Fruit fly (Drosophila melanogaster) whole organism, embryonic: ENCODE results near the gene side-III.
A peak's percentile ranks its signal among the peaks of the same experiment; 100 is the strongest.

Experiments
- Adf1 ChIP-seq: fragments of 200-800 bp; sonication (Bioruptor generic); IDR thresholded peaks from 2 replicates; pipeline ENCODE4 v1.3.6; 2022; ENCODE audit warnings: missing biosample characterization, missing genetic modification characterization
- Aef1 ChIP-seq: fragments of 200-800 bp; sonication (Bioruptor generic); IDR thresholded peaks from 3 replicates; pipeline ENCODE4 v1.3.6; 2022; ENCODE audit warnings: missing biosample characterization, missing genetic modification characterization
- Awh ChIP-seq: fragments of 200-800 bp; sonication (Bioruptor generic); IDR thresholded peaks from 2 replicates; pipeline ENCODE4, ENCODE4 v1.3.6; 2022; ENCODE audit warnings: missing biosample characterization, missing genetic modification characterization
- BtbVII ChIP-seq: fragments of 200-800 bp; sonication (Bioruptor generic); optimal IDR thresholded peaks from 3 replicates; lab custom pipeline; 2017; ENCODE audit warnings: missing biosample characterization, mild to moderate bottlenecking, missing genetic modification characterization
- CG1024 ChIP-seq: fragments of 200-800 bp; sonication (Bioruptor generic); IDR thresholded peaks from 2 replicates; pipeline ENCODE4 v1.3.6; 2022; ENCODE audit warnings: missing biosample characterization, missing genetic modification characterization
- CG10543 ChIP-seq: fragments of 200-800 bp; sonication (Bioruptor generic); optimal IDR thresholded peaks from 3 replicates; lab custom pipeline; 2017; ENCODE audit warnings: missing biosample characterization, mild to moderate bottlenecking, missing genetic modification characterization, moderate library complexity
- CG10654 ChIP-seq: fragments of 200-800 bp; sonication (Bioruptor generic); optimal IDR thresholded peaks from 2 replicates; lab custom pipeline; 2016; ENCODE audit warnings: missing biosample characterization, missing genetic modification characterization
- CG12744 ChIP-seq: fragments of 200-800 bp; sonication (Bioruptor generic); optimal IDR thresholded peaks from 2 replicates; lab custom pipeline; 2016; ENCODE audit warnings: missing biosample characterization, missing genetic modification characterization
- CG13287 ChIP-seq: fragments of 200-800 bp; sonication (Bioruptor generic); IDR thresholded peaks from 2 replicates; pipeline ENCODE4 v1.3.6; 2022; ENCODE audit warnings: missing biosample characterization, missing genetic modification characterization; ENCODE audit not compliant: partially characterized antibody
- CG15696 ChIP-seq: fragments of 200-800 bp; sonication (Bioruptor generic); optimal IDR thresholded peaks from 2 replicates; lab custom pipeline; 2019; ENCODE audit warnings: missing biosample characterization, mild to moderate bottlenecking, missing genetic modification characterization, moderate library complexity
- CG18476 ChIP-seq: fragments of 200-800 bp; sonication (Bioruptor generic); optimal IDR thresholded peaks from 2 replicates; lab custom pipeline; 2016; ENCODE audit warnings: missing biosample characterization, mild to moderate bottlenecking, missing genetic modification characterization
- CG2116 ChIP-seq: fragments of 200-800 bp; sonication (Bioruptor generic); optimal IDR thresholded peaks from 3 replicates; lab custom pipeline; 2018; ENCODE audit warnings: missing biosample characterization, mild to moderate bottlenecking, missing genetic modification characterization
- CG3407 ChIP-seq: fragments of 200-800 bp; sonication (Bioruptor generic); optimal IDR thresholded peaks from 2 replicates; lab custom pipeline; 2018; ENCODE audit warnings: missing biosample characterization, mild to moderate bottlenecking, missing genetic modification characterization
- CG34224 ChIP-seq: fragments of 200-800 bp; sonication (Bioruptor generic); IDR thresholded peaks from 3 replicates; pipeline ENCODE4 v1.3.6; 2022; ENCODE audit warnings: missing biosample characterization, missing genetic modification characterization; ENCODE audit not compliant: partially characterized antibody
- CG34376 ChIP-seq: fragments of 200-800 bp; sonication (Bioruptor generic); optimal IDR thresholded peaks from 2 replicates; lab custom pipeline; 2018; ENCODE audit warnings: missing biosample characterization, mild to moderate bottlenecking, missing genetic modification characterization
- CG3995 ChIP-seq: fragments of 200-800 bp; sonication (Bioruptor generic); optimal IDR thresholded peaks from 3 replicates; lab custom pipeline; 2016; ENCODE audit warnings: missing biosample characterization, missing genetic modification characterization
- CG4854 ChIP-seq: fragments of 200-800 bp; sonication (Bioruptor generic); optimal IDR thresholded peaks from 2 replicates; lab custom pipeline; 2016; ENCODE audit warnings: missing biosample characterization, missing genetic modification characterization, inconsistent platforms
- CG5180 ChIP-seq: fragments of 200-800 bp; sonication (Bioruptor generic); optimal IDR thresholded peaks from 3 replicates; lab custom pipeline; 2017; ENCODE audit warnings: missing biosample characterization, missing genetic modification characterization, mild to moderate bottlenecking, moderate library complexity, missing genetic modification reagents
- CG7357 ChIP-seq: fragments of 200-800 bp; sonication (Bioruptor generic); IDR thresholded peaks from 3 replicates; pipeline ENCODE4 v1.3.6; 2022; ENCODE audit warnings: missing biosample characterization, missing genetic modification characterization
- CG7987 ChIP-seq: fragments of 200-800 bp; sonication (Bioruptor generic); optimal IDR thresholded peaks from 2 replicates; lab custom pipeline; 2018; ENCODE audit warnings: missing biosample characterization, mild to moderate bottlenecking, missing genetic modification characterization, moderate library complexity
- CG8388 ChIP-seq: fragments of 200-800 bp; sonication (Bioruptor generic); optimal IDR thresholded peaks from 2 replicates; lab custom pipeline; 2019; ENCODE audit warnings: missing biosample characterization, mild to moderate bottlenecking, missing genetic modification characterization, moderate library complexity
- CHES-1-like ChIP-seq: fragments of 200-800 bp; sonication (Bioruptor generic); optimal IDR thresholded peaks from 2 replicates; lab custom pipeline; 2016; ENCODE audit warnings: missing biosample characterization, missing genetic modification characterization
- CrebB ChIP-seq: fragments of 200-800 bp; sonication (Bioruptor generic); optimal IDR thresholded peaks from 3 replicates; lab custom pipeline; 2018; ENCODE audit warnings: missing biosample characterization, mild to moderate bottlenecking, missing genetic modification characterization
- ERR ChIP-seq: fragments of 200-800 bp; sonication (Bioruptor generic); optimal IDR thresholded peaks from 2 replicates; lab custom pipeline; 2016; ENCODE audit warnings: missing biosample characterization, missing genetic modification characterization
- Elba2 ChIP-seq: fragments of 200-800 bp; sonication (Bioruptor generic); optimal IDR thresholded peaks from 3 replicates; lab custom pipeline; 2016; ENCODE audit warnings: missing biosample characterization, missing genetic modification characterization
- Jarid2 ChIP-seq: fragments of 200-800 bp; sonication (Bioruptor generic); optimal IDR thresholded peaks from 3 replicates; lab custom pipeline; 2017; ENCODE audit warnings: mild to moderate bottlenecking, missing biosample characterization, missing genetic modification reagents, missing genetic modification characterization
- Lim3 ChIP-seq: fragments of 200-800 bp; sonication (Bioruptor generic); IDR thresholded peaks from 2 replicates; pipeline ENCODE4 v1.3.6; 2022; ENCODE audit warnings: missing biosample characterization, missing genetic modification characterization
- MTF-1 ChIP-seq: fragments of 200-800 bp; sonication (Bioruptor generic); optimal IDR thresholded peaks from 2 replicates; lab custom pipeline; 2018; ENCODE audit warnings: missing biosample characterization, mild to moderate bottlenecking, missing genetic modification characterization, borderline replicate concordance
- Six4 ChIP-seq: fragments of 200-800 bp; sonication (Bioruptor generic); optimal IDR thresholded peaks from 2 replicates; lab custom pipeline; 2016; ENCODE audit warnings: missing biosample characterization, missing genetic modification characterization
- bbx ChIP-seq: fragments of 200-800 bp; sonication (Bioruptor generic); IDR thresholded peaks from 2 replicates; pipeline ENCODE4 v1.3.6; 2022; ENCODE audit warnings: missing biosample characterization, missing genetic modification characterization; ENCODE audit not compliant: partially characterized antibody
- chinmo ChIP-seq: fragments of 200-800 bp; sonication (Bioruptor generic); IDR thresholded peaks from 4 replicates; pipeline ENCODE4 v1.3.6; 2022; ENCODE audit warnings: missing biosample characterization, missing genetic modification characterization; ENCODE audit not compliant: partially characterized antibody
- dan ChIP-seq: fragments of 200-800 bp; sonication (Bioruptor generic); IDR thresholded peaks from 2 replicates; pipeline ENCODE4 v1.3.6; 2022; ENCODE audit warnings: missing biosample characterization, missing genetic modification characterization
- exex ChIP-seq: fragments of 200-800 bp; sonication (Bioruptor generic); optimal IDR thresholded peaks from 4 replicates; lab custom pipeline; 2018; ENCODE audit warnings: missing biosample characterization, mild to moderate bottlenecking, missing genetic modification characterization, moderate library complexity
- jing ChIP-seq: fragments of 200-800 bp; sonication (Bioruptor generic); optimal IDR thresholded peaks from 2 replicates; lab custom pipeline; 2018; ENCODE audit warnings: missing biosample characterization, mild to moderate bottlenecking, missing genetic modification characterization
- jumu ChIP-seq: fragments of 200-800 bp; sonication (Bioruptor generic); optimal IDR thresholded peaks from 3 replicates; lab custom pipeline; 2016; ENCODE audit warnings: missing biosample characterization, missing genetic modification characterization
- p53 ChIP-seq: fragments of 200-800 bp; sonication (Bioruptor generic); optimal IDR thresholded peaks from 2 replicates; lab custom pipeline; 2016; ENCODE audit warnings: missing biosample characterization, missing genetic modification characterization
- pho ChIP-seq: fragments of 200-800 bp; sonication (Bioruptor generic); optimal IDR thresholded peaks from 2 replicates; lab custom pipeline; 2016; ENCODE audit warnings: missing biosample characterization, missing genetic modification characterization
- rib ChIP-seq: fragments of 200-800 bp; sonication (Bioruptor generic); IDR thresholded peaks from 2 replicates; pipeline ENCODE4 v1.3.6; 2022; ENCODE audit warnings: missing biosample characterization, missing genetic modification characterization
- sc ChIP-seq, 3 experiments: fragments of >200 bp in 2 of 3; fragments of 200-800 bp in 1 of 3; sonication (Bioruptor generic) in 1 of 3; optimal IDR thresholded peaks; 2 replicates in 2 of 3; 3 replicates in 1 of 3; lab custom pipeline; 2017; ENCODE audit warnings: mild to moderate bottlenecking in 1 of 3, missing biosample characterization in 1 of 3, missing genetic modification characterization in 1 of 3, missing genetic modification reagents in 1 of 3
- sd ChIP-seq: fragments of 200-800 bp; sonication (Bioruptor generic); optimal IDR thresholded peaks from 3 replicates; lab custom pipeline; 2018; ENCODE audit warnings: missing biosample characterization, mild to moderate bottlenecking, missing genetic modification characterization, moderate library complexity
- sens ChIP-seq: fragments of 200-800 bp; sonication (Bioruptor generic); peaks from one replicate; lab custom pipeline; 2016; ENCODE audit warnings: missing biosample characterization, missing genetic modification characterization
- sisA ChIP-seq: fragments of 200-800 bp; sonication (Bioruptor generic); IDR thresholded peaks from 2 replicates; pipeline ENCODE4 v1.3.6; 2022; ENCODE audit warnings: missing biosample characterization, missing genetic modification characterization
- ssp ChIP-seq: fragments of 200-800 bp; sonication (Bioruptor generic); IDR thresholded peaks from 2 replicates; pipeline ENCODE4 v1.3.6; 2022; ENCODE audit warnings: missing biosample characterization, missing genetic modification characterization
- sug ChIP-seq: fragments of 200-800 bp; optimal IDR thresholded peaks from 2 replicates; lab custom pipeline; 2019; ENCODE audit warnings: missing biosample characterization, mild to moderate bottlenecking, missing genetic modification characterization, moderate library complexity
- tgo ChIP-seq: fragments of 200-800 bp; sonication (Bioruptor generic); IDR thresholded peaks from 3 replicates; pipeline ENCODE4 v1.3.6; 2022; ENCODE audit warnings: missing biosample characterization, missing genetic modification characterization
- twi ChIP-seq: fragments of 200-800 bp; optimal IDR thresholded peaks from 2 replicates; lab custom pipeline; 2019; ENCODE audit warnings: missing biosample characterization, mild to moderate bottlenecking, missing genetic modification characterization, moderate library complexity
- unc-4 ChIP-seq: fragments of 200-800 bp; sonication (Bioruptor generic); IDR thresholded peaks from 2 replicates; pipeline ENCODE4 v1.3.6; 2022; ENCODE audit warnings: missing biosample characterization, missing genetic modification characterization; ENCODE audit not compliant: partially characterized antibody
- unpg ChIP-seq: fragments of 200-800 bp; sonication (Bioruptor generic); optimal IDR thresholded peaks from 3 replicates; lab custom pipeline; 2018; ENCODE audit warnings: missing biosample characterization, mild to moderate bottlenecking, missing genetic modification characterization, moderate library complexity
- zf30C ChIP-seq: fragments of 200-800 bp; sonication (Bioruptor generic); optimal IDR thresholded peaks from 3 replicates; lab custom pipeline; 2018; ENCODE audit warnings: missing biosample characterization, mild to moderate bottlenecking, missing genetic modification characterization
- zfh1 ChIP-seq: fragments of 200-800 bp; sonication (Bioruptor generic); IDR thresholded peaks from 3 replicates; pipeline ENCODE4 v1.3.6; 2022; ENCODE audit warnings: missing biosample characterization, missing genetic modification characterization

The side-III gene

dm6 chr3R:5824456-5824855 is 134.9 kb downstream of the side-III start, which contains the start of the genes Sec20 and dgrn (continued):
- TF ChIP-seq CG10654 (GFP tag; lab: Kevin White, UChicago) (peak; percentile 50), sc (optimal IDR thresholded peaks at IDR 0.05; lab: Kevin White, UChicago) (no peak), sc (GFP tag; optimal IDR thresholded peaks at IDR 0.05; lab: Kevin White, UChicago) (peak; percentile 30), CG5180 (GFP tag; lab: Kevin White, UChicago) (no peak), CG2116 (peak; percentile 81), CG1024 (no peak), unpg (GFP tag; lab: Kevin White, UChicago) (peak; percentile 62), Adf1 (GFP tag; lab: Robert Waterston, UW) (peak; percentile 45), sd (tag; lab: Kevin White, UChicago) (peak; percentile 75), CG10543 (GFP tag; lab: Kevin White, UChicago) (peak; percentile 53), CrebB (tag; lab: Kevin White, UChicago) (peak; percentile 6), BtbVII (GFP tag; lab: Kevin White, UChicago) (no peak), Six4 (GFP tag; lab: Kevin White, UChicago) (peak; percentile 56), sens (peak; percentile 86), MTF-1 (GFP tag; lab: Kevin White, UChicago) (no peak), Awh (GFP tag; lab: Robert Waterston, UW) (no peak), CG4854 (GFP tag; lab: Kevin White, UChicago) (peak; percentile 50), Lim3 (no peak), tgo (GFP tag; lab: Robert Waterston, UW) (peak; percentile 51), zfh1 (GFP tag; lab: Robert Waterston, UW) (peak; percentile 66), CG7987 (GFP tag; lab: Kevin White, UChicago) (no peak), rib (GFP tag; lab: Robert Waterston, UW) (no peak), jing (GFP tag; lab: Kevin White, UChicago) (no peak), CG3995 (peak; percentile 61), CG18476 (GFP tag; lab: Kevin White, UChicago) (peak; percentile 52), CG34376 (GFP tag; lab: Kevin White, UChicago) (peak; percentile 1), CG3407 (peak; percentile 25), sug (tag; lab: Kevin White, UChicago) (peak; percentile 79), p53 (GFP tag; lab: Kevin White, UChicago) (no peak), jumu (GFP tag; lab: Kevin White, UChicago) (peak; percentile 23), CG12744 (GFP tag; lab: Kevin White, UChicago) (no peak), CG34224 (peak; percentile 90), unc-4 (GFP tag; lab: Robert Waterston, UW) (peak; percentile 95), sisA (peak; percentile 60), CG7357 (no peak), Elba2 (no peak), bbx (GFP tag; lab: Robert Waterston, UW) (peak; percentile 94), CG15696 (tag; lab: Kevin White, UChicago) (peak; percentile 80), CG13287 (GFP tag; lab: Robert Waterston, UW) (peak; percentile 95), chinmo (peak; percentile 85; the same call in 3 of the 4 replicates), pho (GFP tag; lab: Kevin White, UChicago) (peak; percentile 29), exex (tag; lab: Kevin White, UChicago) (peak; percentile 56), CHES-1-like (GFP tag; lab: Kevin White, UChicago) (peak; percentile 48), ERR (no peak), ssp (GFP tag; lab: Robert Waterston, UW) (no peak; the same call in 1 of the 2 replicates), CG8388 (peak; percentile 66), zf30C (no peak), Aef1 (peak; percentile 52; the same call in 2 of the 3 replicates), dan (GFP tag; lab: Robert Waterston, UW) (no peak), Jarid2 (GFP tag; lab: Kevin White, UChicago) (no peak), twi (tag; lab: Kevin White, UChicago) (peak; percentile 60)
